Worm (Caenorhabditis elegans): ENCODE results near the gene C01G12.7.

Gene C01G12.7

ce11 chrII:14618764-14619163, 27.1 kb upstream of the C01G12.7 start:
- TF ChIP-seq unc-86 (tag; optimal IDR thresholded peaks at IDR 0.05) (no peak), hlh-8 (tag; optimal IDR thresholded peaks at IDR 0.05) (no peak), ahr-1 (tag; optimal IDR thresholded peaks at IDR 0.05) (no peak), nfya-1 (tag; optimal IDR thresholded peaks at IDR 0.05) (no peak), ceh-34 (tag; optimal IDR thresholded peaks at IDR 0.05) (no peak), hlh-30 (tag; optimal IDR thresholded peaks at IDR 0.05; ENCODE audit: insufficient read depth) (no peak), ztf-16 (tag; optimal IDR thresholded peaks at IDR 0.05) (no peak), lin-11 (tag; optimal IDR thresholded peaks at IDR 0.05) (no peak), unc-55 (GFP tag; optimal IDR thresholded peaks at IDR 0.05) (no peak), ceh-24 (tag; optimal IDR thresholded peaks at IDR 0.05) (no peak), ceh-45 (GFP tag; IDR thresholded peaks at IDR 0.05) (no peak), ceh-22 (tag; optimal IDR thresholded peaks at IDR 0.05) (no peak), unc-42 (tag; optimal IDR thresholded peaks at IDR 0.05) (no peak), hlh-6 (tag; optimal IDR thresholded peaks at IDR 0.05) (no peak), fkh-6 (tag; optimal IDR thresholded peaks at IDR 0.05) (no peak), madf-2 (tag; optimal IDR thresholded peaks at IDR 0.05) (no peak), F13H6.1 (tag; optimal IDR thresholded peaks at IDR 0.05) (no peak), ceh-31 (tag; optimal IDR thresholded peaks at IDR 0.05) (no peak), nhr-232 (tag; optimal IDR thresholded peaks at IDR 0.05) (no peak)

- no peak for TF ChIP-seq hlh-30 (tag; optimal IDR thresholded peaks at IDR 0.05; ENCODE audit: insufficient read depth)
- TF ChIP-seq ceh-34 (tag; optimal IDR thresholded peaks at IDR 0.05), result no peak
Measured at ce11 chrII:14618158-14618557, 26.5 kb upstream of the C01G12.7 start.

ce11 chrII:14616927-14617326, 25.2 kb upstream of the C01G12.7 start:
- TF ChIP-seq ceh-34 (tag; optimal IDR thresholded peaks at IDR 0.05), result no peak
- TF ChIP-seq nhr-232 (tag; optimal IDR thresholded peaks at IDR 0.05), result no peak
- no peak for TF ChIP-seq pqm-1 (tag; optimal IDR thresholded peaks at IDR 0.05)
- no peak for TF ChIP-seq pros-1 (tag; optimal IDR thresholded peaks at IDR 0.05)
- no peak for TF ChIP-seq ceh-24 (tag; optimal IDR thresholded peaks at IDR 0.05)
- TF ChIP-seq pha-4 (tag; optimal IDR thresholded peaks at IDR 0.05), result no peak
- TF ChIP-seq hlh-15 (tag; optimal IDR thresholded peaks at IDR 0.05), result no peak
- TF ChIP-seq ceh-14 (tag; optimal IDR thresholded peaks at IDR 0.05), result no peak

DNA sequence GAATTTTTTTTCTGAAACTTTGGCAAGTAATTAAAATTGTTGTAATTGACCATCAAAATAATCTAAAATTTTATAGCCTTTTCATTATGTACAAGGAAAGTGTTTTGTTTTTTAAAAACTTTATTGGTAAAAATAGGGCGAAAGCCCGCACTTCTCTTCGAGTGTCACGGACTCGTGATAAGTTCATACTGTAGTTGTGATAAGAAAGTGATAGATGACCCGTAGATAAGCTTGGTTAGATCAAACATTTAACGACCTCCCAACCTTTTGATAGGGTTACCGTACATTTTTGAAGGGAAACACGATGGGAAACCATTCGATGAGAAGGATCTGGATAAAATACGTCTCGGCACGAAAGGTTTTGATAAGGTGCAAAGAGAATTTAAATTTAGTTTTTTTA, 24.7 kb upstream of the C01G12.7 start:
- TF ChIP-seq elt-2 (tag; optimal IDR thresholded peaks at IDR 0.05) (peak; percentile 80), rnt-1 (tag; optimal IDR thresholded peaks at IDR 0.05) (no peak), dmd-4 (tag; optimal IDR thresholded peaks at IDR 0.05; ENCODE audit: borderline replicate concordance) (no peak)

ce11 chrII:14615735-14616134, 24.0 kb upstream of the C01G12.7 start, which contains the start of gene mltn-9:
mltn-9 (plus strand) TSS chrII:14616035.
- no peak for TF ChIP-seq ama-1 (optimal IDR thresholded peaks at IDR 0.05)
- no peak for TF ChIP-seq pha-2 (tag; optimal IDR thresholded peaks at IDR 0.05)
- no peak for TF ChIP-seq unc-86 (tag; optimal IDR thresholded peaks at IDR 0.05)
- TF ChIP-seq elt-2 (tag; optimal IDR thresholded peaks at IDR 0.05), result no peak
- TF ChIP-seq fax-1 (tag; optimal IDR thresholded peaks at IDR 0.05), result no peak
- TF ChIP-seq hlh-30 (tag; optimal IDR thresholded peaks at IDR 0.05; ENCODE audit: insufficient read depth), result no peak
- TF ChIP-seq sox-4 (tag; optimal IDR thresholded peaks at IDR 0.05), result no peak
- TF ChIP-seq F13H6.1 (tag; optimal IDR thresholded peaks at IDR 0.05), result no peak
- TF ChIP-seq Y22D7AL.16 (tag; optimal IDR thresholded peaks at IDR 0.05), result no peak
- no peak for TF ChIP-seq ceh-19 (GFP tag; optimal IDR thresholded peaks at IDR 0.05)
- TF ChIP-seq elt-4 (tag; optimal IDR thresholded peaks at IDR 0.05), result no peak
- no peak for TF ChIP-seq madf-2 (tag; optimal IDR thresholded peaks at IDR 0.05)
- no peak for TF ChIP-seq fkh-10 (GFP tag; optimal IDR thresholded peaks at IDR 0.05)
- TF ChIP-seq dve-1 (tag; optimal IDR thresholded peaks at IDR 0.05), result no peak
- no peak for TF ChIP-seq ets-4 (tag; optimal IDR thresholded peaks at IDR 0.05)
- TF ChIP-seq eyg-1 (tag; optimal IDR thresholded peaks at IDR 0.05), result no peak
